Worm (Caenorhabditis elegans) whole organism, early embryonic: ENCODE measurements around the gene F16G10.14.

Source experiments
- F13C5.2 ChIP-seq: sonication (generic microtip); optimal IDR thresholded peaks from 2 replicates; lab custom pipeline; 2017; ENCODE audit warnings: mild to moderate bottlenecking, missing genetic modification characterization, inconsistent platforms, missing compliant biosample characterization
- aly-1 ChIP-seq: sonication (generic microtip); optimal IDR thresholded peaks from 2 replicates; lab custom pipeline; 2016; ENCODE audit warnings: missing genetic modification characterization, missing compliant biosample characterization
- ama-1 ChIP-seq: fragments of 150-350 bp; optimal IDR thresholded peaks from 2 replicates; lab custom pipeline; 2014
- ceh-13 ChIP-seq: fragments of 200-800 bp; sonication (Bioruptor generic); optimal IDR thresholded peaks from 2 replicates; lab custom pipeline; 2018; ENCODE audit warnings: mild to moderate bottlenecking, missing genetic modification characterization, missing compliant biosample characterization
- ceh-36 ChIP-seq: sonication (generic microtip); optimal IDR thresholded peaks from 2 replicates; lab custom pipeline; 2016; ENCODE audit warnings: missing genetic modification characterization, inconsistent platforms, missing compliant biosample characterization
- ets-7 ChIP-seq: sonication (generic microtip); optimal IDR thresholded peaks from 2 replicates; lab custom pipeline; 2016; ENCODE audit warnings: missing genotype, missing genetic modification characterization, missing compliant biosample characterization
- flt-1 ChIP-seq: fragments of 200-800 bp; sonication (Bioruptor generic); IDR thresholded peaks from 2 replicates; pipeline ENCODE4 v1.3.6; 2022; ENCODE audit warnings: missing genetic modification characterization, missing compliant biosample characterization
- hmbx-1 ChIP-seq: sonication (generic microtip); optimal IDR thresholded peaks from 2 replicates; lab custom pipeline; 2016; ENCODE audit warnings: mild to moderate bottlenecking, missing genetic modification characterization, missing compliant biosample characterization
- hmg-4 ChIP-seq: fragments of 200-800 bp; sonication (Bioruptor generic); optimal IDR thresholded peaks from 2 replicates; lab custom pipeline; 2018; ENCODE audit warnings: mild to moderate bottlenecking, missing genetic modification characterization, missing compliant biosample characterization
- hnd-1 ChIP-seq: sonication (generic microtip); optimal IDR thresholded peaks from 2 replicates; lab custom pipeline; 2016; ENCODE audit warnings: missing genetic modification characterization, missing compliant biosample characterization
- sea-1 ChIP-seq: fragments of 200-800 bp; sonication (Bioruptor generic); conservative IDR thresholded peaks from 2 replicates; pipeline ENCODE4 v1.3.6; 2022; ENCODE audit warnings: missing genetic modification characterization, missing compliant biosample characterization
- tbx-37 ChIP-seq: fragments of 200-800 bp; sonication (Bioruptor generic); conservative IDR thresholded peaks from 2 replicates; pipeline ENCODE4 v1.3.6; 2022; ENCODE audit warnings: missing genetic modification reagents, missing genetic modification characterization, missing compliant biosample characterization
- tra-4 ChIP-seq: sonication (generic microtip); optimal IDR thresholded peaks from 2 replicates; lab custom pipeline; 2017; ENCODE audit warnings: missing genetic modification characterization, missing compliant biosample characterization

DNA sequence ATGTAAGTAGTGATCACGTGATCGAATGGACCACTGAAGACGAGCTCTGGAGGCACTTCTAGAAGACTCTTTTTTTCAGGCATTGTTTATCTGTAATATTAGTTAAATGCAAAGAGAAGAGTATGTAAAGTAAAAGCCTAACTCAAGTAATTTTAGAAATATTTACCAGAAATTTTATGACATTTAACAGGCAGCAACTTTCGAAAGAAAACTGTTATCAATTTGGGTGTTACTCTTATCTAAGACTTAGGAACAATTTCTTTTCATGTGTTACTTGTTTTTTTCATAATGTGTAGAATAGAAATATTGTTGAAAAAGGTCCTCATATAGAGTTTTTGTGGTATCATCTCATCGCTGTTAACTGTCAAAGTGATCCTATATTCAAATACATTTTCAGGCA lies 19.1 kb upstream of the F16G10.14 start, which contains the start of the genes F42G2.5 and F42G2.7:
- no peak for TF ChIP-seq ceh-13 (GFP tag; lab: Kevin White, UChicago)
- TF ChIP-seq sea-1, result no peak
- no peak for TF ChIP-seq tra-4 (tag; lab: Kevin White, UChicago)
- no peak for TF ChIP-seq hnd-1 (tag; lab: Kevin White, UChicago)
- TF ChIP-seq aly-1 (tag; lab: Kevin White, UChicago), result no peak
- TF ChIP-seq ama-1 (lab: Kevin White, UChicago), result no peak
- TF ChIP-seq F13C5.2 (tag; lab: Kevin White, UChicago), result no peak
- no peak for TF ChIP-seq ceh-36 (tag; lab: Kevin White, UChicago)
- no peak for TF ChIP-seq flt-1 (GFP tag; lab: Robert Waterston, UW)
- no peak for TF ChIP-seq hmbx-1 (tag; lab: Kevin White, UChicago)
- TF ChIP-seq ets-7, result no peak
- no peak for TF ChIP-seq hmg-4 (GFP tag; lab: Kevin White, UChicago)
- no peak for TF ChIP-seq tbx-37 (GFP tag; lab: Robert Waterston, UW)
